Fruit fly (Drosophila melanogaster) S2 (cell line): ENCODE measurements around the gene wrd.

Experiments
- CG8478 ChIP-seq: fragments of >200 bp; optimal IDR thresholded peaks from 2 replicates; lab custom pipeline; 2018
- CTCF ChIP-seq, 2 experiments: fragments of >200 bp; optimal IDR thresholded peaks; 2 replicates each; lab custom pipeline; 2018

Gene wrd

dm6 chr3R:18167416-18168237 lies at the start of gene wrd:
Gene wrd (plus strand): TSS chr3R:18167757.
- TF ChIP-seq CG8478 (lab: Kevin White, UChicago) (no peak), CTCF (optimal IDR thresholded peaks at IDR 0.05; lab: Kevin White, UChicago) (no peak)

- no peak for TF ChIP-seq CG8478 (lab: Kevin White, UChicago)
These were observed 49.3 kb upstream of the wrd start for dm6 chr3R:18118239-18118638.

- no peak for TF ChIP-seq CG8478 (lab: Kevin White, UChicago)
- no peak for TF ChIP-seq CTCF (optimal IDR thresholded peaks at IDR 0.05; lab: Kevin White, UChicago)
These were observed 48.9 kb upstream of the wrd start for dm6 chr3R:18118695-18119094.

dm6 chr3R:18121385-18122151 lies 46.0 kb upstream of the wrd start:
- no peak for TF ChIP-seq CG8478 (lab: Kevin White, UChicago)
- TF ChIP-seq CTCF (optimal IDR thresholded peaks at IDR 0.05; lab: Kevin White, UChicago), result peak; percentile 59 to 64

- no peak for TF ChIP-seq CTCF (optimal IDR thresholded peaks at IDR 0.05; lab: Kevin White, UChicago)
- TF ChIP-seq CG8478 (lab: Kevin White, UChicago), result no peak
These were observed 42.4 kb upstream of the wrd start for dm6 chr3R:18125023-18125630.

dm6 chr3R:18130720-18131119 lies 36.8 kb upstream of the wrd start:
- TF ChIP-seq CTCF (optimal IDR thresholded peaks at IDR 0.05; lab: Kevin White, UChicago) (no peak), CG8478 (lab: Kevin White, UChicago) (no peak)

dm6 chr3R:18144853-18145252 lies 22.7 kb upstream of the wrd start:
- no peak for TF ChIP-seq CTCF (optimal IDR thresholded peaks at IDR 0.05; lab: Kevin White, UChicago)
- no peak for TF ChIP-seq CG8478 (lab: Kevin White, UChicago)

dm6 chr3R:18146629-18147028 lies 20.9 kb upstream of the wrd start:
- TF ChIP-seq CTCF (optimal IDR thresholded peaks at IDR 0.05; lab: Kevin White, UChicago) (no peak), CG8478 (lab: Kevin White, UChicago) (no peak)

dm6 chr3R:18151820-18152219 lies 15.7 kb upstream of the wrd start, which contains the start of gene CG14316:
Gene CG14316 (plus strand): TSS chr3R:18152120.
- TF ChIP-seq CTCF (optimal IDR thresholded peaks at IDR 0.05; lab: Kevin White, UChicago) (no peak), CG8478 (lab: Kevin White, UChicago) (no peak)

dm6 chr3R:18153698-18154097 lies 13.9 kb upstream of the wrd start:
- TF ChIP-seq CG8478 (lab: Kevin White, UChicago), result no peak
- no peak for TF ChIP-seq CTCF (optimal IDR thresholded peaks at IDR 0.05; lab: Kevin White, UChicago)

dm6 chr3R:18156608-18157007 lies 10.9 kb upstream of the wrd start:
- TF ChIP-seq CTCF (optimal IDR thresholded peaks at IDR 0.05; lab: Kevin White, UChicago), result no peak
- no peak for TF ChIP-seq CG8478 (lab: Kevin White, UChicago)

dm6 chr3R:18157459-18157858 lies 10.1 kb upstream of the wrd start:
- TF ChIP-seq CTCF (optimal IDR thresholded peaks at IDR 0.05; lab: Kevin White, UChicago), result no peak

- no peak for TF ChIP-seq CTCF (optimal IDR thresholded peaks at IDR 0.05; lab: Kevin White, UChicago)
- no peak for TF ChIP-seq CG8478 (lab: Kevin White, UChicago)
These were observed 9.2 kb upstream of the wrd start, which contains the start of gene CG14315 for dm6 chr3R:18158401-18158800. Gene CG14315 (plus strand): TSS chr3R:18158701.

- no peak for TF ChIP-seq CTCF (optimal IDR thresholded peaks at IDR 0.05; lab: Kevin White, UChicago)
- TF ChIP-seq CG8478 (lab: Kevin White, UChicago), result no peak
These were observed 7.3 kb upstream of the wrd start for dm6 chr3R:18160165-18160814.
